Worm (Caenorhabditis elegans): ENCODE results near the gene nhx-6.

DNA sequence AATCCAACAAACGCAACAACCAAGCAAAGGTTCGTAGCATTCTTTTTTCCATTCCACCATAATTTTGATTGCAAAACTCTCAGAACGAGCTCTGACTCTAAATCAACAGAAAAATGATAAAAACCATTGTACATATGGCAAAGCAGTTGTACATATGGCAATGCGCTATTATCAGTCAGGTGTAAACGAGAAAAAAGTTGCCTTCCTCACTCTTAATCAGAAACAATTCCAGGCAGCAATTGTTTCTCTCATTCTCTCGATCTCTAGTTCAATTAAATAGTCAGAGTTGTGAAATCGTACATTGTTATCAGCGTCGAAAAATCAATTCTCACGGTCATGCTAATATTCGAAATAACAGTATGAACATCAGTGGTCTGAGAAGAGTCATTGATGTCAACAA is 48.8 kb upstream of the nhx-6 start:
- TF ChIP-seq madf-9 (GFP tag; conservative IDR thresholded peaks at IDR 0.05), result no peak
- TF ChIP-seq ZK546.5 (tag; optimal IDR thresholded peaks at IDR 0.05), result no peak
- no peak for TF ChIP-seq hmg-1.1 (GFP tag; IDR thresholded peaks at IDR 0.05)
- TF ChIP-seq ceh-20 (GFP tag; IDR thresholded peaks at IDR 0.05), result no peak
- TF ChIP-seq nhr-237 (tag; optimal IDR thresholded peaks at IDR 0.05), result no peak
- TF ChIP-seq set-16 (GFP tag; IDR thresholded peaks at IDR 0.05), result no peak
- TF ChIP-seq lin-1 (GFP tag; IDR thresholded peaks at IDR 0.05), result no peak
- TF ChIP-seq lin-15B (tag; optimal IDR thresholded peaks at IDR 0.05), result no peak

Measured in whole organism, L4 larva.